Fruit fly (Drosophila melanogaster): ENCODE data around the gene CG5921.

CG5921 gene

DNA sequence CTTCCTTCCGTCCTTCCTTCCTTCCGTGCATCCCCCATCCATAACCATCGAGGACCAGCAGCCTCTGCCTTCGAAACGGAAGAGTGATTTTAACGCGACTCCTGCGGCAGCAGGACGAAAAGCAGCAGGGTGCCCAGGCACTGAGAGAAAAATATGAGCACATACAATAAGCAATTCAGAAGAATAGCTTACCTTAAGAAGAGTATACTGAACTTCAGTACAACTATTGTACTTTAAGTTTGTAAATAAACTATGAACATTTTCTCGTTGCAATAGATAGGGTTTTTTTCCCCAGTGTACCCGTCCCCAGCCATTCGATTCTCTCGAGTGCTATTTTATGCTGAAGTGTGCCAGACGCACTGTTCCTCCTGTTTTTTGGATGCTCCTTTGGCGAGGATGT is 18.9 kb upstream of the CG5921 start (continued):
- TF ChIP-seq Hr38 (GFP tag; optimal IDR thresholded peaks at IDR 0.05) (no peak), esn (GFP tag; optimal IDR thresholded peaks at IDR 0.05) (peak; percentile 70), CG11762 (GFP tag; optimal IDR thresholded peaks at IDR 0.05; ENCODE audit: insufficient read depth) (no peak), fd59A (GFP tag; optimal IDR thresholded peaks at IDR 0.05) (peak; percentile 5), Ets96B (tag; optimal IDR thresholded peaks at IDR 0.05) (peak; percentile 26), spab (GFP tag; optimal IDR thresholded peaks at IDR 0.05) (peak; percentile 33), Eip78C (GFP tag) (peak; percentile 84), CG4318 (GFP tag; optimal IDR thresholded peaks at IDR 0.05) (no peak), Lpt (GFP tag; optimal IDR thresholded peaks at IDR 0.05) (no peak), CG6792 (GFP tag; optimal IDR thresholded peaks at IDR 0.05) (peak; percentile 50), OdsH (GFP tag; optimal IDR thresholded peaks at IDR 0.05) (no peak), ss (GFP tag; optimal IDR thresholded peaks at IDR 0.05) (peak in 1 of 2 experiments; percentile 42), achi (GFP tag; optimal IDR thresholded peaks at IDR 0.05) (peak; percentile 36), CG3919 (GFP tag; optimal IDR thresholded peaks at IDR 0.05) (peak; percentile 36), CG15336 (GFP tag; IDR thresholded peaks at IDR 0.05) (no peak), CG8119 (GFP tag; IDR thresholded peaks at IDR 0.05) (no peak), CG7368 (GFP tag; optimal IDR thresholded peaks at IDR 0.05) (peak; percentile 28), vri (GFP tag; optimal IDR thresholded peaks at IDR 0.05) (peak; percentile 46), CG8632 (GFP tag; optimal IDR thresholded peaks at IDR 0.05) (peak; percentile 21), Ets21C (GFP tag; optimal IDR thresholded peaks at IDR 0.05) (peak; percentile 28), CG10631 (GFP tag; optimal IDR thresholded peaks at IDR 0.05) (peak; percentile 35), dac (GFP tag; optimal IDR thresholded peaks at IDR 0.05) (no peak), CG8319 (GFP tag; optimal IDR thresholded peaks at IDR 0.05) (peak; percentile 17), CG1621 (tag; optimal IDR thresholded peaks at IDR 0.05) (peak; percentile 38), CG31627 (GFP tag; optimal IDR thresholded peaks at IDR 0.05) (peak; percentile 59), Sox15 (GFP tag; optimal IDR thresholded peaks at IDR 0.05) (peak; percentile 5), CG11294 (GFP tag; IDR thresholded peaks at IDR 0.05) (no peak), Sox14 (GFP tag; optimal IDR thresholded peaks at IDR 0.05) (peak; percentile 31)

DNA sequence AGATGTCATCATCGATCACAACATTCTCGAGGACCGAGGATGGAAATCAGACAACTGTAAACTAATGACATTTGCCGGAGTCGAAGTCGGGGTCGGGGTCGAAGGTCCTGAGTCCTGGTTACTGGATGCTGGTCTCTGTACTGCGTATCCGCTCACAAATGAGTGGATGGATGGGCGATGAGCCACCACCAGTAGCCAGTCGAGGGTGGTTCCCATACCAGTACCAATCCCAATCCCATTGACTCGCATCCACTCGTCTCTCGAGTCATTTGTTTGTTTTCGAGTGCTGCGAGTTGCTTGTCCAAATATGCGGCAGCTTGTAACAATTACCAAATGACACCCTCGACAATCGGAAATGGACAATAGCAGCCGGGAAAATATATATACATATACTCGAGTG is 17.8 kb upstream of the CG5921 start:
- TF ChIP-seq CG6854 (GFP tag; optimal IDR thresholded peaks at IDR 0.05) (no peak), CG1621 (tag; optimal IDR thresholded peaks at IDR 0.05) (no peak), esn (GFP tag; optimal IDR thresholded peaks at IDR 0.05) (no peak), Smox (GFP tag; optimal IDR thresholded peaks at IDR 0.05) (no peak), Blimp-1 (GFP tag; optimal IDR thresholded peaks at IDR 0.05) (no peak), acj6 (GFP tag; optimal IDR thresholded peaks at IDR 0.05) (no peak), fd59A (GFP tag; optimal IDR thresholded peaks at IDR 0.05) (no peak), ss (GFP tag; optimal IDR thresholded peaks at IDR 0.05) (no peak), CG6808 (GFP tag; optimal IDR thresholded peaks at IDR 0.05) (no peak)

DNA sequence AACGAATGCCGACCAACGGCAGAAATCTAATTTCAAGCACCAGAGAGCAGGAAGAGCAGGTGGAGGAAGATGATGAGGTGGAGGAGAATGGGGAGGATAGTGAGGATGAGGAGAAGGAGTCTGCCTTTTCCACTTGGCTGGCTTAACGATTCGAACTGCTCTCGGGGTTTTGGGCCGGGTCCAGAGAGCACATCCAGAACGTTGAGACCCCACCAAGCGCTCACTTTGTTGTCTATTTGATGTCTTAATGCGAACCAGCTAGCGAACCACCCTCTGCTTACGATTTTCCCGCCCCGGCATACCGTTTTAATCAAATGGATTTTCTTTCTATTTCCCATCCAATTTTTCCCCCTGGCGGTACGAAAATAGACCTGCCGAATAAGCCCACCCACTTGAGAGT is 15.9 kb upstream of the CG5921 start:
- no peak for TF ChIP-seq Hr39 (GFP tag; optimal IDR thresholded peaks at IDR 0.05)
- TF ChIP-seq CG6163 (GFP tag; IDR thresholded peaks at IDR 0.05): no peak
- no peak for TF ChIP-seq CG1621 (tag; optimal IDR thresholded peaks at IDR 0.05)
- no peak for TF ChIP-seq CG6854 (GFP tag; optimal IDR thresholded peaks at IDR 0.05)
- TF ChIP-seq dsx (GFP tag; optimal IDR thresholded peaks at IDR 0.05; ENCODE audit: poor library complexity, severe bottlenecking): no peak

DNA sequence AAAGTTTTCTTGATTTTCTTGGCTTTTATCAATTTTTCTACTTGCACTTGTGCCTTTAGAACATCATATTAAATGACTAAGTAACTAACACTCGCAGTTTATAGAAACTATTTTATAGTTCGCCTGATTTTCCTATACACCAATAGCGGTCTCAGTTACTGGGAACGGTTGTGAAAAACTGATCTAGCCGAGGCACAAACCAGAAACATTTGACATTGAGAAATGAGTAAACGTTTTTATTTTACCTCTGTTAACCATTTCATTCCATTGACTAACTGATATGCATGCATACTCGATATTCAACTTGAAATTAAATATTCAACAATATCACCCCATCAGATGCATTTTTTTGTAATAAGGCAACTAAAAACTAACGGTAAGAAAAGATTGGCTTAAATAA is 15.3 kb upstream of the CG5921 start:
- TF ChIP-seq Eip78C (GFP tag): peak; percentile 46
- no peak for TF ChIP-seq fkh (GFP tag; optimal IDR thresholded peaks at IDR 0.05)
